Fruit fly (Drosophila melanogaster) whole organism, embryonic: ENCODE data around the gene dachs.

Experiments
- Adf1 ChIP-seq: fragments of 200-800 bp; sonication (Bioruptor generic); IDR thresholded peaks from 2 replicates; pipeline ENCODE4 v1.3.6; 2022; ENCODE audit warnings: missing biosample characterization, missing genetic modification characterization
- Awh ChIP-seq: fragments of 200-800 bp; sonication (Bioruptor generic); IDR thresholded peaks from 2 replicates; pipeline ENCODE4, ENCODE4 v1.3.6; 2022; ENCODE audit warnings: missing biosample characterization, missing genetic modification characterization
- Bgb ChIP-seq: fragments of 200-800 bp; sonication (Bioruptor generic); IDR thresholded peaks from 2 replicates; pipeline ENCODE4 v1.3.6; 2022; ENCODE audit warnings: missing biosample characterization, missing genetic modification characterization; ENCODE audit not compliant: partially characterized antibody
- CG10565 ChIP-seq: fragments of 200-800 bp; sonication (Bioruptor generic); optimal IDR thresholded peaks from 3 replicates; lab custom pipeline; 2016; ENCODE audit warnings: missing biosample characterization, mild to moderate bottlenecking, missing genetic modification characterization
- CG10979 ChIP-seq: fragments of 200-800 bp; sonication (Bioruptor generic); optimal IDR thresholded peaks from 2 replicates; lab custom pipeline; 2018; ENCODE audit warnings: missing biosample characterization, mild to moderate bottlenecking, missing genetic modification characterization, moderate library complexity
- CG12299 ChIP-seq: fragments of 200-800 bp; sonication (Bioruptor generic); optimal IDR thresholded peaks from 2 replicates; lab custom pipeline; 2018; ENCODE audit warnings: missing biosample characterization, mild to moderate bottlenecking, missing genetic modification characterization
- CG12391 ChIP-seq: fragments of 200-800 bp; sonication (Bioruptor generic); optimal IDR thresholded peaks from 3 replicates; lab custom pipeline; 2018; ENCODE audit warnings: missing biosample characterization, mild to moderate bottlenecking, missing genetic modification characterization, moderate library complexity
- CG1647 ChIP-seq: fragments of 200-800 bp; sonication (Bioruptor generic); optimal IDR thresholded peaks from 3 replicates; lab custom pipeline; 2016; ENCODE audit warnings: missing biosample characterization, missing genetic modification characterization
- CG2889 ChIP-seq: fragments of 200-800 bp; sonication (Bioruptor generic); IDR thresholded peaks from 3 replicates; pipeline ENCODE4 v1.3.6; 2022; ENCODE audit warnings: missing biosample characterization, missing genetic modification characterization
- CG3065 ChIP-seq: fragments of 200-800 bp; sonication (Bioruptor generic); optimal IDR thresholded peaks from 2 replicates; lab custom pipeline; 2016; ENCODE audit warnings: missing biosample characterization, missing genetic modification characterization
- CG31224 ChIP-seq: fragments of 200-800 bp; sonication (Bioruptor generic); IDR thresholded peaks from 2 replicates; pipeline ENCODE4 v1.3.6; 2022; ENCODE audit warnings: missing biosample characterization, missing genetic modification characterization
- CG33213 ChIP-seq: fragments of 200-800 bp; sonication (Bioruptor generic); optimal IDR thresholded peaks from 3 replicates; lab custom pipeline; 2016; ENCODE audit warnings: missing biosample characterization, missing genetic modification characterization
- CG34422 ChIP-seq: fragments of 200-800 bp; sonication (Bioruptor generic); IDR thresholded peaks from 3 replicates; pipeline ENCODE4 v1.3.6; 2022; ENCODE audit warnings: missing biosample characterization, missing genetic modification characterization
- CG6254 ChIP-seq: fragments of 200-800 bp; sonication (Bioruptor generic); optimal IDR thresholded peaks from 3 replicates; lab custom pipeline; 2017; ENCODE audit warnings: mild to moderate bottlenecking, missing biosample characterization, missing genetic modification reagents, missing genetic modification characterization
- CG7372 ChIP-seq: fragments of 200-800 bp; sonication (Bioruptor generic); IDR thresholded peaks from 2 replicates; pipeline ENCODE4 v1.3.6; 2022; ENCODE audit warnings: missing biosample characterization, missing genetic modification characterization
- CG7963 ChIP-seq: fragments of 200-800 bp; sonication (Bioruptor generic); IDR thresholded peaks from 3 replicates; pipeline ENCODE4 v1.3.6; 2022; ENCODE audit warnings: missing biosample characterization, missing genetic modification characterization; ENCODE audit not compliant: partially characterized antibody
- CG8089 ChIP-seq: fragments of 200-800 bp; sonication (Bioruptor generic); optimal IDR thresholded peaks from 3 replicates; lab custom pipeline; 2016; ENCODE audit warnings: missing biosample characterization, missing genetic modification characterization
- CG9932 ChIP-seq: fragments of 200-800 bp; sonication (Bioruptor generic); IDR thresholded peaks from 2 replicates; pipeline ENCODE4 v1.3.6; 2022; ENCODE audit warnings: missing biosample characterization, missing genetic modification characterization
- Dp ChIP-seq: fragments of 200-800 bp; sonication (Bioruptor generic); optimal IDR thresholded peaks from 2 replicates; lab custom pipeline; 2018; ENCODE audit warnings: missing biosample characterization, mild to moderate bottlenecking, missing genetic modification characterization, moderate library complexity
- HLHmδ ChIP-seq: fragments of 200-800 bp; sonication (Bioruptor generic); optimal IDR thresholded peaks from 2 replicates; lab custom pipeline; 2018; ENCODE audit warnings: missing biosample characterization, mild to moderate bottlenecking, missing genetic modification characterization, moderate library complexity
- HmgD ChIP-seq: fragments of 200-800 bp; sonication (Bioruptor generic); optimal IDR thresholded peaks from 3 replicates; lab custom pipeline; 2016; ENCODE audit warnings: missing biosample characterization, missing genetic modification characterization
- HmgZ ChIP-seq: fragments of 200-800 bp; sonication (Bioruptor generic); optimal IDR thresholded peaks from 2 replicates; lab custom pipeline; 2018; ENCODE audit warnings: missing biosample characterization, mild to moderate bottlenecking, missing genetic modification characterization
- Hmr ChIP-seq: fragments of 200-800 bp; sonication (Bioruptor generic); optimal IDR thresholded peaks from 3 replicates; lab custom pipeline; 2017; ENCODE audit warnings: mild to moderate bottlenecking, missing biosample characterization, missing genetic modification reagents, missing genetic modification characterization
- Max ChIP-seq: fragments of 200-800 bp; sonication (Bioruptor generic); optimal IDR thresholded peaks from 2 replicates; lab custom pipeline; 2016; ENCODE audit warnings: missing biosample characterization, mild to moderate bottlenecking, missing genetic modification characterization
- Rx ChIP-seq: fragments of 200-800 bp; sonication (Bioruptor generic); IDR thresholded peaks from 2 replicates; pipeline ENCODE4 v1.3.6; 2022; ENCODE audit warnings: missing biosample characterization, missing genetic modification characterization
- Scr ChIP-seq: fragments of 200-800 bp; sonication (Bioruptor generic); IDR thresholded peaks from 2 replicates; pipeline ENCODE4 v1.3.6; 2022; ENCODE audit warnings: missing biosample characterization, missing genetic modification characterization; ENCODE audit not compliant: partially characterized antibody
- Side ChIP-seq: fragments of 200-800 bp; sonication (Bioruptor generic); optimal IDR thresholded peaks from 2 replicates; lab custom pipeline; 2016; ENCODE audit warnings: missing biosample characterization, missing genetic modification characterization
- Six4 ChIP-seq: fragments of 200-800 bp; sonication (Bioruptor generic); optimal IDR thresholded peaks from 2 replicates; lab custom pipeline; 2016; ENCODE audit warnings: missing biosample characterization, missing genetic modification characterization
- ato ChIP-seq: fragments of 200-800 bp; sonication (Bioruptor generic); IDR thresholded peaks from 2 replicates; pipeline ENCODE4 v1.3.6; 2022; ENCODE audit warnings: missing biosample characterization, missing genetic modification characterization; ENCODE audit not compliant: partially characterized antibody
- az2 ChIP-seq: fragments of 200-800 bp; sonication (Bioruptor generic); optimal IDR thresholded peaks from 3 replicates; lab custom pipeline; 2016; ENCODE audit warnings: missing biosample characterization, missing genetic modification characterization
- bsh ChIP-seq, 2 experiments: fragments of 200-800 bp; sonication (Bioruptor generic); optimal IDR thresholded peaks; 2 replicates each; lab custom pipeline; 2017 to 2018; ENCODE audit warnings: mild to moderate bottlenecking in 2 of 2, missing biosample characterization in 2 of 2, missing genetic modification characterization in 2 of 2, moderate library complexity in 1 of 2
- cad ChIP-seq: fragments of >200 bp; optimal IDR thresholded peaks from 2 replicates; lab custom pipeline; 2017; ENCODE audit warnings: missing biosample characterization, missing genetic modification characterization
- dmrt11E ChIP-seq: fragments of 200-800 bp; sonication (Bioruptor generic); optimal IDR thresholded peaks from 3 replicates; lab custom pipeline; 2018; ENCODE audit warnings: missing biosample characterization, mild to moderate bottlenecking, missing genetic modification characterization, moderate library complexity
- esg ChIP-seq: fragments of 200-800 bp; sonication (Bioruptor generic); conservative IDR thresholded peaks from 2 replicates; pipeline ENCODE4 v1.3.6; 2022; ENCODE audit warnings: missing biosample characterization, missing genetic modification characterization
- ewg ChIP-seq: fragments of 200-800 bp; sonication (Bioruptor generic); optimal IDR thresholded peaks from 3 replicates; lab custom pipeline; 2017; ENCODE audit warnings: mild to moderate bottlenecking, missing biosample characterization, missing genetic modification reagents, missing genetic modification characterization
- exex ChIP-seq: fragments of 200-800 bp; sonication (Bioruptor generic); optimal IDR thresholded peaks from 4 replicates; lab custom pipeline; 2018; ENCODE audit warnings: missing biosample characterization, mild to moderate bottlenecking, missing genetic modification characterization, moderate library complexity
- fu2 ChIP-seq: fragments of 200-800 bp; sonication (Bioruptor generic); optimal IDR thresholded peaks from 2 replicates; lab custom pipeline; 2016; ENCODE audit warnings: missing biosample characterization, missing genetic modification characterization
- gem ChIP-seq: fragments of 200-800 bp; sonication (Bioruptor generic); optimal IDR thresholded peaks from 2 replicates; lab custom pipeline; 2019; ENCODE audit warnings: missing biosample characterization, mild to moderate bottlenecking, missing genetic modification characterization, moderate library complexity
- grau ChIP-seq: fragments of 200-800 bp; optimal IDR thresholded peaks from 3 replicates; lab custom pipeline; 2019; ENCODE audit warnings: missing biosample characterization, mild to moderate bottlenecking, missing genetic modification characterization, moderate library complexity
- gro ChIP-seq: fragments of 200-800 bp; sonication (Bioruptor generic); optimal IDR thresholded peaks from 2 replicates; lab custom pipeline; 2016; ENCODE audit warnings: missing biosample characterization, missing genetic modification characterization
- gsb ChIP-seq: fragments of 200-800 bp; sonication (Bioruptor generic); IDR thresholded peaks from 2 replicates; pipeline ENCODE4 v1.3.6; 2022; ENCODE audit warnings: missing biosample characterization, missing genetic modification characterization
- hb ChIP-seq: fragments of 200-800 bp; sonication (Bioruptor generic); IDR thresholded peaks from 3 replicates; pipeline ENCODE4 v1.3.6; 2022; ENCODE audit warnings: missing biosample characterization, missing genetic modification characterization; ENCODE audit not compliant: partially characterized antibody
- jigr1 ChIP-seq: fragments of 200-800 bp; sonication (Bioruptor generic); IDR thresholded peaks from 3 replicates; pipeline ENCODE4 v1.3.6; 2022; ENCODE audit warnings: missing biosample characterization, missing genetic modification characterization
- nmo ChIP-seq: fragments of 200-800 bp; sonication (Bioruptor generic); optimal IDR thresholded peaks from 2 replicates; lab custom pipeline; 2018; ENCODE audit warnings: missing biosample characterization, mild to moderate bottlenecking, missing genetic modification characterization, moderate library complexity
- repo ChIP-seq: fragments of 200-800 bp; sonication (Bioruptor generic); optimal IDR thresholded peaks from 2 replicates; lab custom pipeline; 2016; ENCODE audit warnings: missing biosample characterization, missing genetic modification characterization
- sc ChIP-seq, 3 experiments: fragments of >200 bp in 2 of 3; fragments of 200-800 bp in 1 of 3; sonication (Bioruptor generic) in 1 of 3; optimal IDR thresholded peaks; 2 replicates in 2 of 3; 3 replicates in 1 of 3; lab custom pipeline; 2017; ENCODE audit warnings: mild to moderate bottlenecking in 1 of 3, missing biosample characterization in 1 of 3, missing genetic modification characterization in 1 of 3, missing genetic modification reagents in 1 of 3
- sob ChIP-seq: fragments of 200-800 bp; sonication (Bioruptor generic); IDR thresholded peaks from 2 replicates; pipeline ENCODE4 v1.3.6; 2022; ENCODE audit warnings: missing biosample characterization, missing genetic modification characterization
- sqz ChIP-seq: fragments of 200-800 bp; sonication (Bioruptor generic); optimal IDR thresholded peaks from 3 replicates; lab custom pipeline; 2018; ENCODE audit warnings: missing biosample characterization, mild to moderate bottlenecking, missing genetic modification characterization
- sr ChIP-seq: fragments of 200-800 bp; sonication (Bioruptor generic); IDR thresholded peaks from 3 replicates; pipeline ENCODE4 v1.3.6; 2022; ENCODE audit warnings: missing biosample characterization, missing genetic modification characterization
- toy ChIP-seq: fragments of 200-800 bp; sonication (Bioruptor generic); IDR thresholded peaks from 2 replicates; pipeline ENCODE4 v1.3.6; 2022; ENCODE audit warnings: missing biosample characterization, missing genetic modification characterization

The dachs gene

dm6 chr2L:8461782-8462453 is 4.7 kb upstream of the dachs start (continued):
- no peak for TF ChIP-seq CG8089 (GFP tag; lab: Kevin White, UChicago)
- no peak for TF ChIP-seq sqz
- TF ChIP-seq CG1647 (GFP tag; lab: Kevin White, UChicago), result no peak
- peak; percentile 29 for TF ChIP-seq CG10979 (tag; lab: Kevin White, UChicago)
- TF ChIP-seq exex (tag; lab: Kevin White, UChicago), result peak; percentile 74
- peak; percentile 49 for TF ChIP-seq Hmr
- no peak for TF ChIP-seq CG10565 (GFP tag; lab: Kevin White, UChicago)
- TF ChIP-seq ato (GFP tag; lab: Robert Waterston, UW), result no peak
- no peak for TF ChIP-seq CG31224 (GFP tag; lab: Robert Waterston, UW)
- peak; percentile 8 for TF ChIP-seq az2 (GFP tag; lab: Kevin White, UChicago)
- TF ChIP-seq HmgZ (tag; lab: Kevin White, UChicago), result peak; percentile 23
- TF ChIP-seq CG7963 (GFP tag; lab: Robert Waterston, UW), result no peak
- TF ChIP-seq HLHmδ (GFP tag; lab: Kevin White, UChicago), result no peak
- TF ChIP-seq gsb, result no peak
- TF ChIP-seq bsh (GFP tag; optimal IDR thresholded peaks at IDR 0.05; lab: Kevin White, UChicago), result peak in 1 of 2 experiments; percentile 56
- TF ChIP-seq ewg (GFP tag; lab: Kevin White, UChicago), result peak; percentile 1
- TF ChIP-seq Dp (GFP tag; lab: Kevin White, UChicago), result no peak
- no peak for TF ChIP-seq sob (GFP tag; lab: Robert Waterston, UW)
- peak; percentile 47 for TF ChIP-seq CG12391 (tag; lab: Kevin White, UChicago)
- TF ChIP-seq toy (GFP tag; lab: Robert Waterston, UW), result no peak
- peak; percentile 64 for TF ChIP-seq gem (tag; lab: Kevin White, UChicago)
- TF ChIP-seq Rx (GFP tag; lab: Robert Waterston, UW), result no peak
- TF ChIP-seq CG33213 (GFP tag; lab: Kevin White, UChicago), result no peak
- no peak for TF ChIP-seq Six4 (GFP tag; lab: Kevin White, UChicago)
- TF ChIP-seq dmrt11E (tag; lab: Kevin White, UChicago), result no peak
- TF ChIP-seq Side (GFP tag; lab: Kevin White, UChicago), result peak; percentile 5
- no peak for TF ChIP-seq Bgb (GFP tag; lab: Robert Waterston, UW)
- TF ChIP-seq gro (GFP tag; lab: Kevin White, UChicago), result no peak
- no peak for TF ChIP-seq CG7372
- TF ChIP-seq Adf1 (GFP tag; lab: Robert Waterston, UW), result peak; percentile 38; the same call in 1 of the 2 replicates
- TF ChIP-seq CG12299, result no peak
- TF ChIP-seq nmo (GFP tag; lab: Kevin White, UChicago), result peak; percentile 19
- no peak for TF ChIP-seq Awh (GFP tag; lab: Robert Waterston, UW)
- no peak for TF ChIP-seq sc (optimal IDR thresholded peaks at IDR 0.05; lab: Kevin White, UChicago)
- peak; percentile 28 for TF ChIP-seq sc (GFP tag; optimal IDR thresholded peaks at IDR 0.05; lab: Kevin White, UChicago)
- no peak for TF ChIP-seq fu2 (GFP tag; lab: Kevin White, UChicago)
- no peak; the same call in 1 of the 2 replicates for TF ChIP-seq CG9932
- TF ChIP-seq Max, result peak; percentile 14
- TF ChIP-seq CG6254 (GFP tag; lab: Kevin White, UChicago), result no peak
- TF ChIP-seq CG2889 (GFP tag; lab: Robert Waterston, UW), result no peak
- TF ChIP-seq CG3065, result no peak
- no peak for TF ChIP-seq CG34422 (GFP tag; lab: Robert Waterston, UW)
- TF ChIP-seq cad (GFP tag; lab: Kevin White, UChicago), result no peak
- no peak for TF ChIP-seq hb (GFP tag; lab: Robert Waterston, UW)
- no peak for TF ChIP-seq repo (GFP tag; lab: Kevin White, UChicago)
- TF ChIP-seq sr (GFP tag; lab: Robert Waterston, UW), result no peak
- no peak for TF ChIP-seq HmgD
- TF ChIP-seq esg (GFP tag; lab: Robert Waterston, UW), result no peak
- TF ChIP-seq grau (tag; lab: Kevin White, UChicago), result peak; percentile 46
- TF ChIP-seq jigr1 (GFP tag; lab: Robert Waterston, UW), result no peak
- TF ChIP-seq Scr (GFP tag; lab: Robert Waterston, UW), result no peak
